Worm (Caenorhabditis elegans) whole organism, L3 larva: ENCODE measurements around the gene str-260.

Experiments used
- aly-2 ChIP-seq: fragments of 150-350 bp; optimal IDR thresholded peaks from 2 replicates; lab custom pipeline; 2014; ENCODE audit warnings: missing biosample characterization, missing genetic modification characterization
- ama-1 ChIP-seq: fragments of 150-350 bp; optimal IDR thresholded peaks from 2 replicates; lab custom pipeline; 2018
- fos-1 ChIP-seq: fragments of 150-350 bp; optimal IDR thresholded peaks from 2 replicates; lab custom pipeline; 2014; ENCODE audit warnings: missing biosample characterization, missing genetic modification characterization
- lsy-12 ChIP-seq: sonication (generic microtip); optimal IDR thresholded peaks from 2 replicates; lab custom pipeline; 2016; ENCODE audit warnings: mild to moderate bottlenecking, missing genetic modification characterization, missing compliant biosample characterization
- nhr-11 ChIP-seq: fragments of 150-350 bp; optimal IDR thresholded peaks from 2 replicates; lab custom pipeline; 2014; ENCODE audit warnings: missing biosample characterization, missing genetic modification characterization
- nhr-25 ChIP-seq: sonication (generic microtip); optimal IDR thresholded peaks from 2 replicates; lab custom pipeline; 2017; ENCODE audit warnings: missing biosample characterization, missing genetic modification characterization
- snpc-4 ChIP-seq: fragments of 150-350 bp; optimal IDR thresholded peaks from 2 replicates; lab custom pipeline; 2014; ENCODE audit warnings: missing biosample characterization, missing genetic modification characterization

- TF ChIP-seq nhr-11 (no peak), ama-1 (lab: Kevin White, UChicago) (no peak), aly-2 (tag; lab: Kevin White, UChicago) (no peak), snpc-4 (no peak), fos-1 (no peak), lsy-12 (tag; lab: Kevin White, UChicago) (no peak), nhr-25 (tag; lab: Kevin White, UChicago) (no peak)
Observed at ce11 chrV:3502038-3502437, 24.9 kb upstream of the str-260 start, which contains the start of the genes C07G3.8 and C07G3.10.
